Fruit fly (Drosophila melanogaster) whole organism, embryonic: ENCODE data around the gene CG14205.
A peak's percentile ranks its signal among the peaks of the same experiment; 100 is the strongest.

Experiments used
- CG10209 ChIP-seq: fragments of 200-800 bp; sonication (Bioruptor generic); optimal IDR thresholded peaks from 3 replicates; lab custom pipeline; 2017; ENCODE audit warnings: missing biosample characterization, mild to moderate bottlenecking, missing genetic modification characterization, missing genetic modification reagents
- CG10321 ChIP-seq: fragments of 200-800 bp; sonication (Bioruptor generic); IDR thresholded peaks from 2 replicates; pipeline ENCODE4 v1.3.6; 2022; ENCODE audit warnings: missing biosample characterization, missing genetic modification characterization
- CG10431 ChIP-seq: fragments of 200-800 bp; sonication (Bioruptor generic); optimal IDR thresholded peaks from 3 replicates; lab custom pipeline; 2018; ENCODE audit warnings: missing biosample characterization, mild to moderate bottlenecking, missing genetic modification characterization
- CG11696 ChIP-seq: fragments of 200-800 bp; sonication (Bioruptor generic); IDR thresholded peaks from 2 replicates; pipeline ENCODE4 v1.3.6; 2022; ENCODE audit warnings: missing biosample characterization, missing genetic modification characterization
- CG12104 ChIP-seq: fragments of 200-800 bp; sonication (Bioruptor generic); optimal IDR thresholded peaks from 3 replicates; lab custom pipeline; 2016; ENCODE audit warnings: missing biosample characterization, missing genetic modification characterization
- CG12391 ChIP-seq: fragments of 200-800 bp; sonication (Bioruptor generic); optimal IDR thresholded peaks from 3 replicates; lab custom pipeline; 2018; ENCODE audit warnings: missing biosample characterization, mild to moderate bottlenecking, missing genetic modification characterization, moderate library complexity
- CG12659 ChIP-seq: fragments of 200-800 bp; sonication (Bioruptor generic); optimal IDR thresholded peaks from 3 replicates; lab custom pipeline; 2017; ENCODE audit warnings: mild to moderate bottlenecking, missing biosample characterization, missing genetic modification reagents, missing genetic modification characterization
- CG1602 ChIP-seq: fragments of 200-800 bp; sonication (Bioruptor generic); optimal IDR thresholded peaks from 3 replicates; lab custom pipeline; 2016; ENCODE audit warnings: missing biosample characterization, missing genetic modification characterization
- CG16813 ChIP-seq: fragments of 200-800 bp; sonication (Bioruptor generic); IDR thresholded peaks from 3 replicates; pipeline ENCODE4 v1.3.6; 2022; ENCODE audit warnings: missing biosample characterization, missing genetic modification characterization; ENCODE audit not compliant: partially characterized antibody
- CG16815 ChIP-seq: fragments of 200-800 bp; sonication (Bioruptor generic); optimal IDR thresholded peaks from 3 replicates; lab custom pipeline; 2017; ENCODE audit warnings: missing biosample characterization, mild to moderate bottlenecking, missing genetic modification characterization
- CG17361 ChIP-seq: fragments of 200-800 bp; sonication (Bioruptor generic); IDR thresholded peaks from 3 replicates; pipeline ENCODE4 v1.3.6; 2022; ENCODE audit warnings: missing biosample characterization, missing genetic modification characterization
- CG17612 ChIP-seq: fragments of 200-800 bp; sonication (Bioruptor generic); IDR thresholded peaks from 2 replicates; pipeline ENCODE4 v1.3.6; 2022; ENCODE audit warnings: missing biosample characterization, missing genetic modification characterization
- CG17829 ChIP-seq: fragments of 200-800 bp; optimal IDR thresholded peaks from 2 replicates; lab custom pipeline; 2019; ENCODE audit warnings: missing biosample characterization, mild to moderate bottlenecking, missing genetic modification characterization, moderate library complexity
- CG18764 ChIP-seq: fragments of 200-800 bp; sonication (Bioruptor generic); optimal IDR thresholded peaks from 3 replicates; lab custom pipeline; 2016; ENCODE audit warnings: missing biosample characterization, missing genetic modification characterization
- CG2116 ChIP-seq: fragments of 200-800 bp; sonication (Bioruptor generic); optimal IDR thresholded peaks from 3 replicates; lab custom pipeline; 2018; ENCODE audit warnings: missing biosample characterization, mild to moderate bottlenecking, missing genetic modification characterization
- CG2199 ChIP-seq: fragments of 200-800 bp; sonication (Bioruptor generic); IDR thresholded peaks from 3 replicates; pipeline ENCODE4 v1.3.6; 2022; ENCODE audit warnings: missing biosample characterization, missing genetic modification characterization
- CG3065 ChIP-seq: fragments of 200-800 bp; sonication (Bioruptor generic); optimal IDR thresholded peaks from 2 replicates; lab custom pipeline; 2016; ENCODE audit warnings: missing biosample characterization, missing genetic modification characterization
- CG33213 ChIP-seq: fragments of 200-800 bp; sonication (Bioruptor generic); optimal IDR thresholded peaks from 3 replicates; lab custom pipeline; 2016; ENCODE audit warnings: missing biosample characterization, missing genetic modification characterization
- CG4707 ChIP-seq: fragments of 200-800 bp; sonication (Bioruptor generic); optimal IDR thresholded peaks from 2 replicates; lab custom pipeline; 2018; ENCODE audit warnings: missing biosample characterization, mild to moderate bottlenecking, missing genetic modification characterization, moderate library complexity
- CG4854 ChIP-seq: fragments of 200-800 bp; sonication (Bioruptor generic); optimal IDR thresholded peaks from 2 replicates; lab custom pipeline; 2016; ENCODE audit warnings: missing biosample characterization, missing genetic modification characterization, inconsistent platforms
- CG7372 ChIP-seq: fragments of 200-800 bp; sonication (Bioruptor generic); IDR thresholded peaks from 2 replicates; pipeline ENCODE4 v1.3.6; 2022; ENCODE audit warnings: missing biosample characterization, missing genetic modification characterization
- CG8290 ChIP-seq, 3 experiments: fragments of 200-800 bp; sonication (Bioruptor generic); optimal IDR thresholded peaks; 2 replicates each; lab custom pipeline; 2016 to 2019; ENCODE audit warnings: missing biosample characterization in 3 of 3, missing genetic modification characterization in 3 of 3, mild to moderate bottlenecking in 2 of 3, moderate library complexity in 1 of 3
- Chrac-16 ChIP-seq: fragments of 200-800 bp; sonication (Bioruptor generic); optimal IDR thresholded peaks from 3 replicates; lab custom pipeline; 2016; ENCODE audit warnings: missing biosample characterization, missing genetic modification characterization
- E2f1 ChIP-seq: fragments of 200-800 bp; sonication (Bioruptor generic); IDR thresholded peaks from 2 replicates; pipeline ENCODE4 v1.3.6; 2022; ENCODE audit warnings: missing biosample characterization, missing genetic modification characterization
- HLH3B ChIP-seq: fragments of 200-800 bp; sonication (Bioruptor generic); IDR thresholded peaks from 2 replicates; pipeline ENCODE4 v1.3.6; 2022; ENCODE audit warnings: missing biosample characterization, missing genetic modification characterization
- Hand ChIP-seq: fragments of 200-800 bp; sonication (Bioruptor generic); optimal IDR thresholded peaks from 2 replicates; lab custom pipeline; 2017; ENCODE audit warnings: mild to moderate bottlenecking, missing biosample characterization, missing genetic modification reagents, missing genetic modification characterization
- Lpt ChIP-seq: fragments of >200 bp; optimal IDR thresholded peaks from 2 replicates; lab custom pipeline; 2018; ENCODE audit warnings: missing biosample characterization, missing genetic modification characterization
- MESR4 ChIP-seq: fragments of 200-800 bp; sonication (Bioruptor generic); optimal IDR thresholded peaks from 2 replicates; lab custom pipeline; 2018; ENCODE audit warnings: missing biosample characterization, mild to moderate bottlenecking, missing genetic modification characterization, moderate library complexity
- Meics ChIP-seq: fragments of 200-800 bp; sonication (Bioruptor generic); optimal IDR thresholded peaks from 2 replicates; lab custom pipeline; 2017; ENCODE audit warnings: missing biosample characterization, mild to moderate bottlenecking, missing genetic modification characterization
- NK7.1 ChIP-seq: fragments of 200-800 bp; sonication (Bioruptor generic); optimal IDR thresholded peaks from 3 replicates; lab custom pipeline; 2016; ENCODE audit warnings: missing biosample characterization, missing genetic modification characterization
- Sox102F ChIP-seq: fragments of 200-800 bp; sonication (Bioruptor generic); optimal IDR thresholded peaks from 2 replicates; lab custom pipeline; 2018; ENCODE audit warnings: missing biosample characterization, mild to moderate bottlenecking, missing genetic modification characterization, moderate library complexity
- Sry-β ChIP-seq: fragments of 200-800 bp; sonication (Bioruptor generic); optimal IDR thresholded peaks from 2 replicates; lab custom pipeline; 2018; ENCODE audit warnings: missing biosample characterization, mild to moderate bottlenecking, missing genetic modification characterization, moderate library complexity
- Taf1 ChIP-seq: fragments of 200-800 bp; sonication (Bioruptor generic); IDR thresholded peaks from 2 replicates; pipeline ENCODE4 v1.3.6; 2022; ENCODE audit warnings: missing biosample characterization, missing genetic modification characterization
- Tbp ChIP-seq: fragments of >200 bp; optimal IDR thresholded peaks from 2 replicates; lab custom pipeline; 2018; ENCODE audit warnings: missing biosample characterization, missing genetic modification characterization
- ab ChIP-seq: fragments of 200-800 bp; sonication (Bioruptor generic); optimal IDR thresholded peaks from 2 replicates; lab custom pipeline; 2016; ENCODE audit warnings: missing biosample characterization, missing genetic modification characterization
- ase ChIP-seq: fragments of 200-800 bp; sonication (Bioruptor generic); IDR thresholded peaks from 3 replicates; pipeline ENCODE4 v1.3.6; 2022; ENCODE audit warnings: missing biosample characterization, missing genetic modification characterization
- br ChIP-seq: fragments of >200 bp; optimal IDR thresholded peaks from 2 replicates; lab custom pipeline; 2017
- cwo ChIP-seq: fragments of 200-800 bp; sonication (Bioruptor generic); optimal IDR thresholded peaks from 3 replicates; lab custom pipeline; 2017; ENCODE audit warnings: missing biosample characterization, missing genetic modification characterization, mild to moderate bottlenecking, moderate library complexity, missing genetic modification reagents
- emc ChIP-seq: fragments of 200-800 bp; sonication (Bioruptor generic); optimal IDR thresholded peaks from 2 replicates; lab custom pipeline; 2016; ENCODE audit warnings: missing biosample characterization, missing genetic modification characterization
- gsb ChIP-seq: fragments of 200-800 bp; sonication (Bioruptor generic); IDR thresholded peaks from 2 replicates; pipeline ENCODE4 v1.3.6; 2022; ENCODE audit warnings: missing biosample characterization, missing genetic modification characterization
- jumu ChIP-seq: fragments of 200-800 bp; sonication (Bioruptor generic); optimal IDR thresholded peaks from 3 replicates; lab custom pipeline; 2016; ENCODE audit warnings: missing biosample characterization, missing genetic modification characterization
- p53 ChIP-seq: fragments of 200-800 bp; sonication (Bioruptor generic); optimal IDR thresholded peaks from 2 replicates; lab custom pipeline; 2016; ENCODE audit warnings: missing biosample characterization, missing genetic modification characterization
- psq ChIP-seq: fragments of 200-800 bp; sonication (Bioruptor generic); optimal IDR thresholded peaks from 2 replicates; lab custom pipeline; 2017; ENCODE audit warnings: missing biosample characterization, missing genetic modification characterization
- sim ChIP-seq: fragments of 200-800 bp; sonication (Bioruptor generic); IDR thresholded peaks from 2 replicates; pipeline ENCODE4 v1.3.6; 2022; ENCODE audit warnings: missing biosample characterization, missing genetic modification characterization
- sisA ChIP-seq: fragments of 200-800 bp; sonication (Bioruptor generic); IDR thresholded peaks from 2 replicates; pipeline ENCODE4 v1.3.6; 2022; ENCODE audit warnings: missing biosample characterization, missing genetic modification characterization
- sqz ChIP-seq: fragments of 200-800 bp; sonication (Bioruptor generic); optimal IDR thresholded peaks from 3 replicates; lab custom pipeline; 2018; ENCODE audit warnings: missing biosample characterization, mild to moderate bottlenecking, missing genetic modification characterization
- trem ChIP-seq: fragments of 200-800 bp; optimal IDR thresholded peaks from 3 replicates; lab custom pipeline; 2019; ENCODE audit warnings: missing biosample characterization, mild to moderate bottlenecking, missing genetic modification characterization, moderate library complexity
- trh ChIP-seq: fragments of 200-800 bp; sonication (Bioruptor generic); optimal IDR thresholded peaks from 2 replicates; lab custom pipeline; 2016; ENCODE audit warnings: missing biosample characterization, missing genetic modification characterization
- vnd ChIP-seq: fragments of 200-800 bp; sonication (Bioruptor generic); IDR thresholded peaks from 3 replicates; pipeline ENCODE4 v1.3.6; 2022; ENCODE audit warnings: missing biosample characterization, missing genetic modification characterization; ENCODE audit not compliant: partially characterized antibody
- vvl ChIP-seq: fragments of 200-800 bp; sonication (Bioruptor generic); IDR thresholded peaks from 2 replicates; pipeline ENCODE4 v1.3.6; 2022; ENCODE audit warnings: missing biosample characterization, missing genetic modification characterization

Gene CG14205

dm6 chrX:19597684-19598363 is 5.4 kb downstream of the CG14205 start, which contains the start of gene RpS10b (continued):
- TF ChIP-seq Sry-β (GFP tag; lab: Kevin White, UChicago), result peak; percentile 56
- peak; percentile 96 for TF ChIP-seq CG12659 (GFP tag; lab: Kevin White, UChicago)
- TF ChIP-seq CG17829 (tag; lab: Kevin White, UChicago), result peak; percentile 80
- TF ChIP-seq ab (GFP tag; lab: Kevin White, UChicago), result no peak
- peak; percentile 94 for TF ChIP-seq sqz (GFP tag; lab: Kevin White, UChicago)
- TF ChIP-seq gsb, result peak; percentile 56; the same call in 1 of the 2 replicates
- peak; percentile 90 for TF ChIP-seq Hand
- 0 out of 2 replicates have a peak, but pooled peaks have one; percentile 25 for TF ChIP-seq CG10321 (GFP tag; lab: Robert Waterston, UW)
- TF ChIP-seq Lpt (GFP tag; lab: Kevin White, UChicago), result no peak
- TF ChIP-seq psq, result peak; percentile 42
- peak; percentile 80 for TF ChIP-seq sim
- peak; percentile 92 for TF ChIP-seq CG10209 (GFP tag; lab: Kevin White, UChicago)
- TF ChIP-seq jumu (GFP tag; lab: Kevin White, UChicago), result peak; percentile 73
- TF ChIP-seq CG10431 (GFP tag; lab: Kevin White, UChicago), result peak; percentile 96
- TF ChIP-seq trem (tag; lab: Kevin White, UChicago), result peak; percentile 83
- TF ChIP-seq CG16813 (GFP tag; lab: Robert Waterston, UW), result peak; percentile 98
- peak; percentile 78 for TF ChIP-seq ase (GFP tag; lab: Robert Waterston, UW)
- TF ChIP-seq Tbp (GFP tag; lab: Kevin White, UChicago), result peak; percentile 39
- peak; percentile 81 for TF ChIP-seq trh (GFP tag; lab: Kevin White, UChicago)
- peak; percentile 95 for TF ChIP-seq CG2116
- peak; percentile 60; the same call in 1 of the 2 replicates for TF ChIP-seq CG17612 (GFP tag; lab: Robert Waterston, UW)
- TF ChIP-seq CG4707 (GFP tag; lab: Kevin White, UChicago), result peak; percentile 90
- TF ChIP-seq CG18764, result peak; percentile 83
- peak; percentile 64 for TF ChIP-seq CG16815 (GFP tag; lab: Kevin White, UChicago)
- TF ChIP-seq Sox102F (GFP tag; lab: Kevin White, UChicago), result peak; percentile 47
- peak; percentile 70 for TF ChIP-seq E2f1 (GFP tag; lab: Robert Waterston, UW)
- TF ChIP-seq sisA (GFP tag; lab: Robert Waterston, UW), result peak; percentile 55; the same call in 1 of the 2 replicates
- TF ChIP-seq CG2199 (GFP tag; lab: Robert Waterston, UW), result 0 out of 3 replicates have a peak, but pooled peaks have one; percentile 51
- TF ChIP-seq vnd, result peak; percentile 96
- TF ChIP-seq HLH3B, result peak; percentile 57
- TF ChIP-seq cwo (GFP tag; lab: Kevin White, UChicago), result peak; percentile 77
- TF ChIP-seq vvl (GFP tag; lab: Robert Waterston, UW), result peak; percentile 76
- peak; percentile 96 for TF ChIP-seq Meics (GFP tag; lab: Kevin White, UChicago)
- peak; percentile 75 for TF ChIP-seq CG8290 (GFP tag; optimal IDR thresholded peaks at IDR 0.05; lab: Kevin White, UChicago)
- TF ChIP-seq CG8290 (tag; optimal IDR thresholded peaks at IDR 0.05; lab: Kevin White, UChicago), result peak; percentile 86 to 95
- peak; percentile 94 for TF ChIP-seq CG12104
- TF ChIP-seq CG33213 (GFP tag; lab: Kevin White, UChicago), result peak; percentile 87
- TF ChIP-seq CG3065, result peak; percentile 67
- TF ChIP-seq Chrac-16, result peak; percentile 68
- TF ChIP-seq CG11696 (GFP tag; lab: Robert Waterston, UW), result peak; percentile 62; the same call in 1 of the 2 replicates
- TF ChIP-seq CG1602 (GFP tag; lab: Kevin White, UChicago), result peak; percentile 40
- TF ChIP-seq br (lab: Kevin White, UChicago), result no peak
- TF ChIP-seq CG7372 (GFP tag; lab: Robert Waterston, UW), result peak; percentile 41
- peak; percentile 94 for TF ChIP-seq NK7.1 (GFP tag; lab: Kevin White, UChicago)
- TF ChIP-seq emc, result peak; percentile 84
- TF ChIP-seq CG12391 (tag; lab: Kevin White, UChicago), result peak; percentile 87
- peak; percentile 93 for TF ChIP-seq CG17361
- peak; percentile 87 for TF ChIP-seq CG4854 (GFP tag; lab: Kevin White, UChicago)
- no peak; the same call in 1 of the 2 replicates for TF ChIP-seq Taf1 (GFP tag; lab: Robert Waterston, UW)
- peak; percentile 97 for TF ChIP-seq MESR4
- peak; percentile 83 for TF ChIP-seq p53 (GFP tag; lab: Kevin White, UChicago)
